Worm (Caenorhabditis elegans): ENCODE measurements around the gene F22B7.3.

Gene F22B7.3

DNA sequence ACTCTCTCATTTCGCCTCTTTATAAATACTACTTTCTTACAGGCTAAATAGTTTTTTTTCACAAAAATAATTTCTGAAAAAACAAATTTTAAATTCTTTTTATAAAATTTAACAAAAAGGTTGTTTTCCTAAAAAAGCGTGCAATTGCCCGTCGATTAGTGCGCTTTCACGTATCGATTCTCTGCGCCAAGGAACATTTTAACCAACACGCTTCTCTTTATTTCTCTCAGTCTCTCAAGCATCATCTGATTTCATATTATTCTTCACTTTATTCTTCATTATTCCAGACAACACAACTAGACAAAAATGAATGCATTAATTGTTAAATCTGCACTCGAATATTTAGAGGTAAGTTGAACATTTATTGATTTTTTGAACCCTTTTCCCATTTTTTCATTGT is 41.0 kb downstream of the F22B7.3 start, which contains the start of gene B0303.4:
B0303.4 (plus strand) TSS at position 196 of the 400 bp plus-strand sequence.
- no peak for TF ChIP-seq elt-3 (tag; optimal IDR thresholded peaks at IDR 0.05)
- no peak for TF ChIP-seq ztf-11 (tag; optimal IDR thresholded peaks at IDR 0.05)
- TF ChIP-seq mep-1 (tag; optimal IDR thresholded peaks at IDR 0.05), result peak; percentile 59
- TF ChIP-seq drap-1 (GFP tag; optimal IDR thresholded peaks at IDR 0.05), result no peak
- peak; percentile 72 for TF ChIP-seq ces-1 (GFP tag; optimal IDR thresholded peaks at IDR 0.05)
- no peak for TF ChIP-seq sptf-1 (tag; optimal IDR thresholded peaks at IDR 0.05)
- TF ChIP-seq nhr-12 (tag; optimal IDR thresholded peaks at IDR 0.05), result no peak
- TF ChIP-seq lsy-2 (tag; optimal IDR thresholded peaks at IDR 0.05), result peak; percentile 54

DNA sequence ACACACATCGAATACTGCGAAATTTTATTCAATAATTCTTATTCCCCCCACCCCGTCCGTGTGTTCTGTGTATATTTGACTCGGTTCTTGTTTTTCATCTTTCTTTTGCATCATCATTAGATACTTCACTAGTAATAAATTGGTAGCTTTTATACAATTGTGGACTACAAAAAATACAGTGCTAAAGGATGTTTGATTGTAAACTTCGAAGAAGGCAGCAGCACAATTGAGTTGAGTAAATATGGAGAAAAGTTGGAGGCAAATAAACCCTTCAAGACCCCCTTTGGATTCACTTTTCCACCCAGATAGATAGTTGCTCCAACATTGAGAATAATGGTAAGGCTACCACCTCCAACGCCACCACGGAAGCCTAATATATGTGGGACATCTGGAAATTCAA is 44.6 kb downstream of the F22B7.3 start, which contains the start of gene B0303.7:
B0303.7 (plus strand) TSS at position 301 of the 400 bp plus-strand sequence.
- no peak for TF ChIP-seq nhr-12 (tag; optimal IDR thresholded peaks at IDR 0.05)
- no peak for TF ChIP-seq lsy-2 (tag; optimal IDR thresholded peaks at IDR 0.05)
- TF ChIP-seq nhr-76 (tag; optimal IDR thresholded peaks at IDR 0.05), result no peak
- TF ChIP-seq ceh-83 (GFP tag; optimal IDR thresholded peaks at IDR 0.05), result no peak
- TF ChIP-seq lin-32 (GFP tag; optimal IDR thresholded peaks at IDR 0.05), result no peak

DNA sequence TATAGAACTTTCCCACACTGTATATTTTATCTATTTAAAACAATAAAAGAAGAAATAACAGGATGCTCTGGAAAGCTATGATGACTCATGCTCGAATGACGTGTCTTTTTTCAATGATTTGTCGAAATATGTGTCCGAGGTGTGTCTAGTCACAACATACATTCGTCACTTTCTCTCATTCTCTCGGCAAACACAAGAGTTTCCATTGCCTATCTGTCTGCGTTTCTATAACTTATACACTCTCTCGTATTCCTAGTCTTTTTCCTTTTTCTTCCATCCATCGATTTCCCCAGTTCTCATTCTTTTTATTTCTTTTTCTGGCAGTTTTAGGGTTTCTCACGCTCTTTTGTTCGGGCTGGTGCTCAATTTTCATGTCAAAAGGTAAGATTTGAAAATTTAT is 48.0 kb downstream of the F22B7.3 start:
- no peak for TF ChIP-seq elt-3 (tag; optimal IDR thresholded peaks at IDR 0.05)
- TF ChIP-seq tbx-8 (GFP tag; optimal IDR thresholded peaks at IDR 0.05), result no peak
- no peak for TF ChIP-seq unc-39 (tag; optimal IDR thresholded peaks at IDR 0.05)
- TF ChIP-seq ham-2 (GFP tag; optimal IDR thresholded peaks at IDR 0.05), result no peak
- no peak for TF ChIP-seq sem-2 (GFP tag; optimal IDR thresholded peaks at IDR 0.05)
- TF ChIP-seq ztf-11 (tag; optimal IDR thresholded peaks at IDR 0.05), result no peak
- no peak for TF ChIP-seq mep-1 (tag; optimal IDR thresholded peaks at IDR 0.05)
- TF ChIP-seq ceh-39 (tag; optimal IDR thresholded peaks at IDR 0.05), result no peak
- TF ChIP-seq ces-1 (GFP tag; optimal IDR thresholded peaks at IDR 0.05), result no peak
- no peak for TF ChIP-seq ceh-83 (GFP tag; optimal IDR thresholded peaks at IDR 0.05)
- TF ChIP-seq zip-8 (tag; optimal IDR thresholded peaks at IDR 0.05), result no peak
- no peak for TF ChIP-seq hlh-1 (tag; optimal IDR thresholded peaks at IDR 0.05)
- no peak for TF ChIP-seq lin-13 (tag; optimal IDR thresholded peaks at IDR 0.05)
- no peak for TF ChIP-seq lin-32 (GFP tag; optimal IDR thresholded peaks at IDR 0.05)
- no peak for TF ChIP-seq lsy-2 (tag; optimal IDR thresholded peaks at IDR 0.05)
- no peak for TF ChIP-seq sptf-1 (tag; optimal IDR thresholded peaks at IDR 0.05)
- TF ChIP-seq snpc-4 (tag; optimal IDR thresholded peaks at IDR 0.05), result no peak

DNA sequence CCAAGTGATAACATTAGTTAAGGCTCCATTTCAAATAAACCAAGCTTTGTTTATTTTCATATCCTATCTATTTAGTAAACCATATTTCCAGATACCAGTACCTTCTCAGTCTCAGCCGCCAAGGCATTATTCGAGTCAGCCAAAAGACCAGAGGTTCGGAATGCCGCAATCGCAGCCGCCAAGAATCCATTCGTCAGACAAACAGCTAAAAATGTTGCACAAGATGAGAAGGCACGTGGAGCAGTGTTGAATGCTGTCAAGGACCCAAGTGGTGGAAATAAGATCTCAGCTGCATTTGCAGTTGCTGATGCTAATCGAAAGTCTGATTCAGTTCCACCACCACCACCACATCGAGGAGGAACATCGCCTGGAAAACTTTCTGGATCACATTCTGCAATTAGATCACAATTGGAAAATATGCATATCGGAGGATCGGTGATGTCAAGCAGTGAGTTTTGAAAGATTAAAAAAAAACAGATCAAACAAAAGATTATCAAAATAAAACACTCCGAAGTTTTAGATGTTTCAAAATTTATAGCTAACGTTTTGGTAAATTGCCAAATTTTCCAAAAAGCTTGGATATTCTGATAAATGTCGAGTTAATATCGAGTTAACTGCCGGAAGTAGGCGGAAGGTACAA is 48.7 kb downstream of the F22B7.3 start:
- no peak for TF ChIP-seq zip-8 (tag; optimal IDR thresholded peaks at IDR 0.05)
- no peak for TF ChIP-seq ceh-83 (GFP tag; optimal IDR thresholded peaks at IDR 0.05)
- TF ChIP-seq ces-1 (GFP tag; optimal IDR thresholded peaks at IDR 0.05), result no peak
- no peak for TF ChIP-seq mab-5 (tag; optimal IDR thresholded peaks at IDR 0.05)
- no peak for TF ChIP-seq tbx-8 (GFP tag; optimal IDR thresholded peaks at IDR 0.05)
- no peak for TF ChIP-seq ceh-43 (GFP tag; optimal IDR thresholded peaks at IDR 0.05)
- no peak for TF ChIP-seq lsy-2 (tag; optimal IDR thresholded peaks at IDR 0.05)
- no peak for TF ChIP-seq nhr-28 (tag; optimal IDR thresholded peaks at IDR 0.05)
- TF ChIP-seq unc-120 (tag; optimal IDR thresholded peaks at IDR 0.05; ENCODE audit: poor library complexity, severe bottlenecking), result no peak
